Fruit fly (Drosophila melanogaster) whole organism, adult: Measurements from ENCODE around the gene ND-49L.

Experiments used
- CG11617 ChIP-seq: fragments of 200-800 bp; sonication (Bioruptor generic); optimal IDR thresholded peaks from 2 replicates; lab custom pipeline; 2017; ENCODE audit warnings: mild to moderate bottlenecking, missing biosample characterization, missing genetic modification reagents, missing genetic modification characterization
- CG12768 ChIP-seq: fragments of 200-800 bp; sonication (Bioruptor generic); optimal IDR thresholded peaks from 2 replicates; lab custom pipeline; 2017; ENCODE audit warnings: missing biosample characterization, missing genetic modification characterization, mild to moderate bottlenecking, moderate library complexity, missing genetic modification reagents
- Hr96 ChIP-seq: fragments of 200-800 bp; sonication (Bioruptor generic); optimal IDR thresholded peaks from 2 replicates; lab custom pipeline; 2016; ENCODE audit warnings: missing biosample characterization, missing genetic modification characterization

DNA sequence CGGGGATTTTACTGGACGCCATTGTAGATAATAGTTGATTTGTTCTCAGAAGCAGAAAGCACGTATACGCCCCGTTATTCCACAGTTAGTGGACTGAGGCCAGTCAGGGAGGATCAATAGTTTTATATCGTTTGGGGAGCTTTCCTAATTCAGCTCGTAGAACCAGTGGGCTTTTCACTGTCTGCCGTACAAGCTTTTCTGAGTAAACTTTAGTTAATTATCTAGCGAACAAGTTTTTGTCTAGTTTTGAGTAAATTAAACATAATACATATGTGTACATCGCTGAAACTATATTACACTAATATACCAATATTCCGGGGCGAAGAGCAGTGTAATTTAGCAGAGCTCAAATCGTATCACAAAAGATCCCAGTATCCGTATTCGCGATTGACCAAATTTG lies 35.4 kb upstream of the ND-49L start, which contains the start of gene CG10562:
- TF ChIP-seq Hr96 (no peak), CG12768 (GFP tag; lab: Kevin White, UChicago) (peak; percentile 10), CG11617 (GFP tag; lab: Kevin White, UChicago) (no peak)
